Worm (Caenorhabditis elegans) whole organism, L4 larva: ENCODE results near the gene K08D12.4.
A peak's percentile ranks its signal among the peaks of the same experiment; 100 is the strongest.

Source experiments
- F49E8.2 ChIP-seq: sonication (generic microtip); optimal IDR thresholded peaks from 2 replicates; lab custom pipeline; 2016; ENCODE audit warnings: missing compliant biosample characterization, mild to moderate bottlenecking, missing genetic modification characterization, borderline replicate concordance
- R02D3.7 ChIP-seq: fragments of 150-350 bp; sonication (generic microtip); optimal IDR thresholded peaks from 3 replicates; lab custom pipeline; 2014; ENCODE audit warnings: missing biosample characterization, missing genetic modification characterization
- T20F7.1 ChIP-seq: fragments of 200-800 bp; sonication (Bioruptor generic); optimal IDR thresholded peaks from 2 replicates; lab custom pipeline; 2018; ENCODE audit warnings: mild to moderate bottlenecking, missing genetic modification characterization, missing compliant biosample characterization
- Y48G9A.11 ChIP-seq: fragments of 200-800 bp; sonication (Bioruptor generic); IDR thresholded peaks from 2 replicates; pipeline ENCODE4 v1.3.6; 2022; ENCODE audit warnings: missing genetic modification reagents, missing genetic modification characterization, missing compliant biosample characterization
- Y75B8A.6 ChIP-seq: fragments of 200-800 bp; sonication (Bioruptor generic); IDR thresholded peaks from 2 replicates; pipeline ENCODE4 v1.3.6; 2022; ENCODE audit warnings: missing genetic modification reagents, missing genetic modification characterization, missing compliant biosample characterization
- aha-1 ChIP-seq: fragments of 150-350 bp; peaks from one replicate; lab custom pipeline; 2014; ENCODE audit warnings: missing biosample characterization, missing genetic modification characterization
- ama-1 ChIP-seq: fragments of 150-350 bp; optimal IDR thresholded peaks from 2 replicates; lab custom pipeline; 2014; ENCODE audit warnings: inconsistent platforms, mixed read lengths
- ceh-28 ChIP-seq: fragments of 150-350 bp; optimal IDR thresholded peaks from 2 replicates; lab custom pipeline; 2014; ENCODE audit warnings: missing biosample characterization, missing genetic modification reagents, missing genetic modification characterization
- ceh-62 ChIP-seq: sonication (generic microtip); optimal IDR thresholded peaks from 2 replicates; lab custom pipeline; 2017; ENCODE audit warnings: missing biosample characterization, missing genetic modification characterization
- ces-1 ChIP-seq: fragments of 150-350 bp; sonication (generic microtip); optimal IDR thresholded peaks from 4 replicates; lab custom pipeline; 2014; ENCODE audit warnings: missing biosample characterization, missing genetic modification reagents, missing genetic modification characterization
- ctbp-1 ChIP-seq: fragments of 200-800 bp; sonication (Bioruptor generic); IDR thresholded peaks from 2 replicates; pipeline ENCODE4 v1.3.6; 2022; ENCODE audit warnings: missing genetic modification reagents, missing genetic modification characterization, missing compliant biosample characterization
- daf-8 ChIP-seq: fragments of 200-800 bp; sonication (Bioruptor generic); IDR thresholded peaks from 2 replicates; pipeline ENCODE4 v1.3.6; 2022; ENCODE audit warnings: missing genetic modification characterization, missing compliant biosample characterization
- dpl-1 ChIP-seq: fragments of 150-350 bp; optimal IDR thresholded peaks from 2 replicates; lab custom pipeline; 2014; ENCODE audit warnings: missing biosample characterization, missing genetic modification reagents, missing genetic modification characterization
- duxl-1 ChIP-seq: sonication (generic microtip); optimal IDR thresholded peaks from 2 replicates; lab custom pipeline; 2016; ENCODE audit warnings: mild to moderate bottlenecking, missing genetic modification characterization, moderate library complexity, missing compliant biosample characterization; ENCODE audit not compliant: poor library complexity
- egl-43 ChIP-seq: fragments of 200-800 bp; sonication (Bioruptor generic); IDR thresholded peaks from 2 replicates; pipeline ENCODE4 v1.3.6; 2022; ENCODE audit warnings: missing genetic modification reagents, missing genetic modification characterization, missing compliant biosample characterization
- fos-1 ChIP-seq: fragments of 150-350 bp; optimal IDR thresholded peaks from 2 replicates; lab custom pipeline; 2014; ENCODE audit warnings: missing biosample characterization, missing genetic modification characterization
- hif-1 ChIP-seq, 2 experiments: sonication (generic microtip); optimal IDR thresholded peaks; 2 replicates each; lab custom pipeline; 2016 to 2017; ENCODE audit warnings: missing compliant biosample characterization in 2 of 2, missing genetic modification characterization in 2 of 2, missing genetic modification reagents in 2 of 2, missing genotype in 2 of 2, mild to moderate bottlenecking in 1 of 2
- hlh-11 ChIP-seq: fragments of 200-800 bp; sonication (Bioruptor generic); optimal IDR thresholded peaks from 2 replicates; lab custom pipeline; 2018; ENCODE audit warnings: mild to moderate bottlenecking, missing genetic modification characterization, missing compliant biosample characterization
- hmg-1.1 ChIP-seq: fragments of 200-800 bp; sonication (Bioruptor generic); IDR thresholded peaks from 2 replicates; pipeline ENCODE4 v1.3.6; 2022; ENCODE audit warnings: missing genetic modification reagents, missing genetic modification characterization, missing compliant biosample characterization
- lim-7 ChIP-seq: fragments of 200-800 bp; sonication (Bioruptor generic); IDR thresholded peaks from 2 replicates; pipeline ENCODE4 v1.3.6; 2022; ENCODE audit warnings: missing genetic modification characterization, missing compliant biosample characterization
- lin-1 ChIP-seq: fragments of 200-800 bp; sonication (Bioruptor generic); IDR thresholded peaks from 2 replicates; pipeline ENCODE4 v1.3.6; 2022; ENCODE audit warnings: missing genetic modification reagents, missing genetic modification characterization, missing compliant biosample characterization
- lin-15B ChIP-seq: fragments of 150-350 bp; sonication (generic microtip); optimal IDR thresholded peaks from 3 replicates; lab custom pipeline; 2014; ENCODE audit warnings: missing biosample characterization, missing genetic modification characterization
- lin-29 ChIP-seq: fragments of 200-800 bp; sonication (Bioruptor generic); IDR thresholded peaks from 2 replicates; pipeline ENCODE4 v1.3.6; 2022; ENCODE audit warnings: missing genetic modification reagents, missing genetic modification characterization, missing compliant biosample characterization
- lin-38 ChIP-seq: fragments of 200-800 bp; sonication (Bioruptor generic); IDR thresholded peaks from 2 replicates; pipeline ENCODE4 v1.3.6; 2022; ENCODE audit warnings: missing genetic modification reagents, missing genetic modification characterization, missing compliant biosample characterization
- lir-3 ChIP-seq: sonication (generic microtip); optimal IDR thresholded peaks from 2 replicates; lab custom pipeline; 2016; ENCODE audit warnings: mild to moderate bottlenecking, missing genetic modification characterization, missing compliant biosample characterization
- lsy-2 ChIP-seq, 2 experiments: fragments of 150-350 bp in 1 of 2; sonication (generic microtip) in 1 of 2; optimal IDR thresholded peaks; 2 replicates each; lab custom pipeline; 2014 to 2017; ENCODE audit warnings: missing biosample characterization in 2 of 2, missing genetic modification characterization in 2 of 2
- mep-1 ChIP-seq: fragments of 150-350 bp; sonication (generic microtip); optimal IDR thresholded peaks from 3 replicates; lab custom pipeline; 2014; ENCODE audit warnings: missing biosample characterization, missing genetic modification characterization
- mes-2 ChIP-seq: sonication (generic microtip); optimal IDR thresholded peaks from 2 replicates; lab custom pipeline; 2016; ENCODE audit warnings: missing genotype, mild to moderate bottlenecking, missing genetic modification characterization, missing compliant biosample characterization; ENCODE audit not compliant: poor library complexity, severe bottlenecking
- nhr-111 ChIP-seq: fragments of 200-800 bp; sonication (Bioruptor generic); optimal IDR thresholded peaks from 2 replicates; lab custom pipeline; 2018; ENCODE audit warnings: mild to moderate bottlenecking, missing genetic modification characterization, missing compliant biosample characterization
- nhr-25 ChIP-seq: sonication (generic microtip); optimal IDR thresholded peaks from 2 replicates; lab custom pipeline; 2017; ENCODE audit warnings: missing genetic modification characterization, mild to moderate bottlenecking, missing compliant biosample characterization, antibody characterized with exemption, moderate library complexity, borderline replicate concordance; ENCODE audit not compliant: insufficient read depth
- nhr-28 ChIP-seq: fragments of 150-350 bp; optimal IDR thresholded peaks from 2 replicates; lab custom pipeline; 2014; ENCODE audit warnings: missing biosample characterization, missing genetic modification characterization
- nhr-42 ChIP-seq: fragments of 200-800 bp; sonication (Bioruptor generic); IDR thresholded peaks from 2 replicates; pipeline ENCODE4 v1.3.6; 2022; ENCODE audit warnings: missing genetic modification characterization, missing compliant biosample characterization
- nhr-6 ChIP-seq: fragments of 150-350 bp; optimal IDR thresholded peaks from 2 replicates; lab custom pipeline; 2014; ENCODE audit warnings: missing biosample characterization, missing genetic modification characterization
- nhr-77 ChIP-seq: fragments of 150-350 bp; optimal IDR thresholded peaks from 2 replicates; lab custom pipeline; 2014; ENCODE audit warnings: missing biosample characterization, missing genetic modification characterization
- pha-4 ChIP-seq, 2 experiments: fragments of 150-350 bp in 1 of 2; fragments of 200-800 bp in 1 of 2; sonication (Bioruptor generic) in 1 of 2; IDR thresholded peaks in 1 of 2; optimal IDR thresholded peaks in 1 of 2; 2 replicates each; pipeline versions ENCODE4 v1.3.6 to Lab custom; 2014 to 2022; ENCODE audit warnings: missing genetic modification characterization in 2 of 2, missing genetic modification reagents in 2 of 2, missing biosample characterization in 1 of 2, missing compliant biosample characterization in 1 of 2
- php-3 ChIP-seq: fragments of 200-800 bp; sonication (Bioruptor generic); IDR thresholded peaks from 2 replicates; pipeline ENCODE4 v1.3.6; 2022; ENCODE audit warnings: missing genetic modification reagents, missing genetic modification characterization, missing compliant biosample characterization
- rbr-2 ChIP-seq: sonication (generic microtip); optimal IDR thresholded peaks from 2 replicates; lab custom pipeline; 2016; ENCODE audit warnings: missing genotype, missing genetic modification characterization, missing compliant biosample characterization
- sdz-12 ChIP-seq: fragments of 200-800 bp; sonication (Bioruptor generic); optimal IDR thresholded peaks from 2 replicates; lab custom pipeline; 2018; ENCODE audit warnings: mild to moderate bottlenecking, missing genetic modification characterization, missing compliant biosample characterization
- set-16 ChIP-seq: fragments of 200-800 bp; sonication (Bioruptor generic); IDR thresholded peaks from 2 replicates; pipeline ENCODE4 v1.3.6; 2022; ENCODE audit warnings: missing genetic modification reagents, missing genetic modification characterization, missing compliant biosample characterization
- skn-1 ChIP-seq: fragments of 150-350 bp; optimal IDR thresholded peaks from 2 replicates; lab custom pipeline; 2014; ENCODE audit warnings: missing biosample characterization, missing genetic modification characterization
- spr-1 ChIP-seq: sonication (generic microtip); optimal IDR thresholded peaks from 2 replicates; lab custom pipeline; 2016; ENCODE audit warnings: mild to moderate bottlenecking, missing genetic modification characterization, missing compliant biosample characterization
- unc-62 ChIP-seq, 3 experiments: fragments of 150-350 bp in 1 of 3; sonication (generic microtip); optimal IDR thresholded peaks in 2 of 3; peaks in 1 of 3; 1 replicate in 1 of 3; 2 replicates in 2 of 3; lab custom pipeline; 2014 to 2017; ENCODE audit warnings: missing biosample characterization in 3 of 3, missing genetic modification characterization in 3 of 3, missing genetic modification reagents in 3 of 3, missing genotype in 1 of 3
- zfp-3 ChIP-seq: fragments of 200-800 bp; sonication (Bioruptor generic); conservative IDR thresholded peaks from 2 replicates; pipeline ENCODE4 v1.3.6; 2022; ENCODE audit warnings: missing genetic modification reagents, missing genetic modification characterization, missing compliant biosample characterization

K08D12.4 gene

ce11 chrIV:1724283-1724682 is 17.2 kb downstream of the K08D12.4 start, which contains the start of gene epic-3:
Gene epic-3, minus strand, starts transcription at chrIV:1724383.
- TF ChIP-seq zfp-3 (GFP tag; lab: Robert Waterston, UW) = 0 out of 2 replicates have a peak, but pooled peaks have one; percentile 7
- TF ChIP-seq pha-4 (GFP tag; IDR thresholded peaks at IDR 0.05; lab: Robert Waterston, UW) = no peak
- no peak for TF ChIP-seq pha-4 (tag; optimal IDR thresholded peaks at IDR 0.05; lab: Kevin White, UChicago)

ce11 chrIV:1725888-1726287 is 18.8 kb downstream of the K08D12.4 start, which contains the start of gene K08D12.8:
Gene K08D12.8, plus strand, starts transcription at chrIV:1726188.
- TF ChIP-seq nhr-111 (GFP tag; lab: Kevin White, UChicago) (no peak), lim-7 (no peak), hmg-1.1 (GFP tag; lab: Robert Waterston, UW) (no peak), nhr-77 (tag; lab: Kevin White, UChicago) (no peak), lin-1 (no peak), skn-1 (no peak), ceh-62 (tag; lab: Kevin White, UChicago) (no peak), duxl-1 (tag; lab: Kevin White, UChicago) (no peak), nhr-25 (no peak), nhr-42 (GFP tag; lab: Robert Waterston, UW) (no peak), php-3 (GFP tag; lab: Robert Waterston, UW) (no peak), daf-8 (GFP tag; lab: Robert Waterston, UW) (no peak)

- TF ChIP-seq spr-1 (tag; lab: Kevin White, UChicago) = no peak
- TF ChIP-seq lin-38 (GFP tag; lab: Robert Waterston, UW) = peak; percentile 52
- TF ChIP-seq ceh-62 (tag; lab: Kevin White, UChicago) = no peak
- peak; percentile 37 for TF ChIP-seq nhr-111 (GFP tag; lab: Kevin White, UChicago)
- TF ChIP-seq Y75B8A.6 (GFP tag; lab: Robert Waterston, UW) = 0 out of 2 replicates have a peak, but pooled peaks have one; percentile 36
- peak; percentile 97 for TF ChIP-seq ceh-28
- no peak for TF ChIP-seq R02D3.7 (tag; lab: Kevin White, UChicago)
Observed at ce11 chrIV:1727538-1728072, 20.5 kb downstream of the K08D12.4 start.

ce11 chrIV:1738324-1738730 is 31.2 kb downstream of the K08D12.4 start:
- TF ChIP-seq lin-38 (GFP tag; lab: Robert Waterston, UW) = peak; percentile 95
- TF ChIP-seq fos-1 = no peak
- TF ChIP-seq ctbp-1 (GFP tag; lab: Robert Waterston, UW) = 0 out of 2 replicates have a peak, but pooled peaks have one; percentile 27
- 0 out of 2 replicates have a peak, but pooled peaks have one; percentile 39 for TF ChIP-seq egl-43
- peak; percentile 31 for TF ChIP-seq sdz-12 (GFP tag; lab: Kevin White, UChicago)
- peak; percentile 30; the same call in 1 of the 2 replicates for TF ChIP-seq hmg-1.1 (GFP tag; lab: Robert Waterston, UW)
- TF ChIP-seq dpl-1 (GFP tag; lab: Kevin White, UChicago) = peak; percentile 81
- TF ChIP-seq hlh-11 (tag; lab: Kevin White, UChicago) = peak; percentile 32
- TF ChIP-seq ama-1 = peak; percentile 38
- TF ChIP-seq F49E8.2 (tag; lab: Kevin White, UChicago) = peak; percentile 49
- no peak for TF ChIP-seq lin-29 (GFP tag; lab: Robert Waterston, UW)
- TF ChIP-seq nhr-6 = peak; percentile 14
- peak; percentile 47 for TF ChIP-seq mep-1 (tag; lab: Kevin White, UChicago)
- peak; percentile 70 for TF ChIP-seq mes-2 (tag; lab: Kevin White, UChicago)
- TF ChIP-seq lin-15B (tag; lab: Kevin White, UChicago) = peak; percentile 10
- peak in 1 of 2 experiments; percentile 92 for TF ChIP-seq unc-62 (GFP tag; optimal IDR thresholded peaks at IDR 0.05 in 1 of 2; lab: Kevin White, UChicago)
- TF ChIP-seq unc-62 (tag; optimal IDR thresholded peaks at IDR 0.05; lab: Kevin White, UChicago) = no peak
- no peak for TF ChIP-seq lir-3 (tag; lab: Kevin White, UChicago)
- peak in 1 of 2 experiments; percentile 36 for TF ChIP-seq lsy-2 (tag; optimal IDR thresholded peaks at IDR 0.05; lab: Kevin White, UChicago)
- TF ChIP-seq nhr-28 = no peak
- TF ChIP-seq T20F7.1 (GFP tag; lab: Kevin White, UChicago) = peak; percentile 9
- no peak for TF ChIP-seq ces-1 (GFP tag; lab: Kevin White, UChicago)
- TF ChIP-seq Y48G9A.11 (GFP tag; lab: Robert Waterston, UW) = peak; percentile 93
- peak; percentile 90 for TF ChIP-seq aha-1
- TF ChIP-seq rbr-2 (tag; lab: Kevin White, UChicago) = peak; percentile 30
- peak in 1 of 2 experiments; percentile 47 for TF ChIP-seq hif-1 (tag; optimal IDR thresholded peaks at IDR 0.05; lab: Kevin White, UChicago)
- no peak for TF ChIP-seq set-16 (GFP tag; lab: Robert Waterston, UW)
